Worm (Caenorhabditis elegans) whole organism, young adult: ENCODE results near the gene K01G12.22.

Experiments
- B0019.2 ChIP-seq: fragments of 200-800 bp; sonication (Bioruptor generic); conservative IDR thresholded peaks from 2 replicates; pipeline ENCODE4 v1.3.6; 2022; ENCODE audit warnings: missing genetic modification reagents, missing genetic modification characterization, missing compliant biosample characterization
- C06A6.2 ChIP-seq: fragments of 200-800 bp; sonication (Bioruptor generic); conservative IDR thresholded peaks from 2 replicates; pipeline ENCODE4 v1.3.6; 2022; ENCODE audit warnings: missing genetic modification characterization, missing compliant biosample characterization
- C17E4.6 ChIP-seq: fragments of 200-800 bp; sonication (Bioruptor generic); IDR thresholded peaks from 2 replicates; pipeline ENCODE4 v1.3.6; 2022; ENCODE audit warnings: missing genetic modification reagents, missing genetic modification characterization, missing compliant biosample characterization
- D2030.7 ChIP-seq: fragments of 200-800 bp; sonication (Bioruptor generic); IDR thresholded peaks from 2 replicates; pipeline ENCODE4 v1.3.6; 2022; ENCODE audit warnings: missing genetic modification reagents, missing genetic modification characterization, missing compliant biosample characterization
- F22D6.2 ChIP-seq: sonication (generic microtip); optimal IDR thresholded peaks from 2 replicates; lab custom pipeline; 2016; ENCODE audit warnings: mild to moderate bottlenecking, missing genetic modification characterization, missing compliant biosample characterization
- F37B4.10 ChIP-seq: fragments of 200-800 bp; sonication (Bioruptor generic); IDR thresholded peaks from 2 replicates; pipeline ENCODE4 v1.3.6; 2022; ENCODE audit warnings: missing genetic modification characterization, missing compliant biosample characterization
- F52B5.7 ChIP-seq: sonication (generic microtip); optimal IDR thresholded peaks from 2 replicates; lab custom pipeline; 2016; ENCODE audit warnings: mild to moderate bottlenecking, missing genetic modification characterization, missing compliant biosample characterization
- T26A5.8 ChIP-seq: sonication (generic microtip); optimal IDR thresholded peaks from 2 replicates; lab custom pipeline; 2016; ENCODE audit warnings: missing genetic modification characterization, missing compliant biosample characterization
- Y56A3A.18 ChIP-seq: fragments of 200-800 bp; sonication (Bioruptor generic); IDR thresholded peaks from 2 replicates; pipeline ENCODE4 v1.3.6; 2022; ENCODE audit warnings: missing genetic modification reagents, missing genetic modification characterization, missing compliant biosample characterization
- ZK185.1 ChIP-seq: sonication (generic microtip); optimal IDR thresholded peaks from 2 replicates; lab custom pipeline; 2016; ENCODE audit warnings: mild to moderate bottlenecking, missing genetic modification characterization, missing compliant biosample characterization; ENCODE audit not compliant: poor library complexity, severe bottlenecking
- ama-1 ChIP-seq, 3 experiments: fragments of 150-350 bp in 1 of 3; sonication (generic microtip) in 2 of 3; optimal IDR thresholded peaks; 2 replicates each; lab custom pipeline; 2014 to 2018; ENCODE audit warnings: missing biosample characterization in 2 of 3, missing genetic modification characterization in 2 of 3, missing genetic modification reagents in 2 of 3
- atf-7 ChIP-seq: sonication (generic microtip); optimal IDR thresholded peaks from 2 replicates; lab custom pipeline; 2017; ENCODE audit warnings: mild to moderate bottlenecking, missing genetic modification characterization, missing compliant biosample characterization
- ccch-3 ChIP-seq: fragments of 200-800 bp; sonication (Bioruptor generic); optimal IDR thresholded peaks from 2 replicates; lab custom pipeline; 2018; ENCODE audit warnings: mild to moderate bottlenecking, missing genetic modification characterization, missing compliant biosample characterization
- ceh-100 ChIP-seq: fragments of 200-800 bp; sonication (Bioruptor generic); IDR thresholded peaks from 2 replicates; pipeline ENCODE4 v1.3.6; 2022; ENCODE audit warnings: missing genetic modification reagents, missing genetic modification characterization, missing compliant biosample characterization
- ceh-40 ChIP-seq: fragments of 200-800 bp; sonication (Bioruptor generic); IDR thresholded peaks from 2 replicates; pipeline ENCODE4 v1.3.6; 2022; ENCODE audit warnings: missing genetic modification characterization, missing compliant biosample characterization
- die-1 ChIP-seq: sonication (generic microtip); optimal IDR thresholded peaks from 2 replicates; lab custom pipeline; 2016; ENCODE audit warnings: missing genotype, mild to moderate bottlenecking, missing genetic modification characterization, missing compliant biosample characterization
- egl-18 ChIP-seq: fragments of 200-800 bp; sonication (Bioruptor generic); IDR thresholded peaks from 2 replicates; pipeline ENCODE4 v1.3.6; 2022; ENCODE audit warnings: missing genetic modification reagents, missing genetic modification characterization, missing compliant biosample characterization
- egl-44 ChIP-seq: fragments of 200-800 bp; sonication (Bioruptor generic); IDR thresholded peaks from 2 replicates; pipeline ENCODE4 v1.3.6; 2022; ENCODE audit warnings: missing genetic modification reagents, missing genetic modification characterization, missing compliant biosample characterization
- fkh-3 ChIP-seq: sonication (generic microtip); optimal IDR thresholded peaks from 2 replicates; lab custom pipeline; 2016; ENCODE audit warnings: mild to moderate bottlenecking, missing genetic modification characterization, missing compliant biosample characterization
- gei-17 ChIP-seq: fragments of 200-800 bp; sonication (Bioruptor generic); optimal IDR thresholded peaks from 2 replicates; lab custom pipeline; 2018; ENCODE audit warnings: mild to moderate bottlenecking, missing genetic modification characterization, missing compliant biosample characterization
- hrde-1 ChIP-seq: sonication (generic microtip); optimal IDR thresholded peaks from 2 replicates; lab custom pipeline; 2016; ENCODE audit warnings: missing genetic modification characterization, mild to moderate bottlenecking, missing compliant biosample characterization, moderate library complexity, missing genotype, missing genetic modification reagents, borderline replicate concordance
- lin-26 ChIP-seq: fragments of 200-800 bp; sonication (Bioruptor generic); IDR thresholded peaks from 2 replicates; pipeline ENCODE4 v1.3.6; 2022; ENCODE audit warnings: missing genetic modification reagents, missing genetic modification characterization, missing compliant biosample characterization
- lin-35 ChIP-seq, 3 experiments: fragments of 150-350 bp in 2 of 3; sonication (generic microtip) in 1 of 3; optimal IDR thresholded peaks; 2 replicates each; lab custom pipeline; 2014 to 2018; ENCODE audit warnings: missing biosample characterization in 3 of 3, missing genetic modification characterization in 3 of 3, missing genetic modification reagents in 3 of 3
- lin-54 ChIP-seq: fragments of 200-800 bp; sonication (Bioruptor generic); optimal IDR thresholded peaks from 2 replicates; lab custom pipeline; 2018; ENCODE audit warnings: mild to moderate bottlenecking, missing genetic modification characterization, missing compliant biosample characterization
- lsy-27 ChIP-seq: sonication (generic microtip); optimal IDR thresholded peaks from 2 replicates; lab custom pipeline; 2017; ENCODE audit warnings: missing genetic modification characterization, mild to moderate bottlenecking, missing compliant biosample characterization, antibody characterized with exemption, missing genotype, borderline replicate concordance; ENCODE audit not compliant: insufficient read depth
- madf-8 ChIP-seq: fragments of 200-800 bp; sonication (Bioruptor generic); conservative IDR thresholded peaks from 2 replicates; pipeline ENCODE4 v1.3.6; 2022; ENCODE audit warnings: missing genetic modification reagents, missing genetic modification characterization, missing compliant biosample characterization
- mcd-1 ChIP-seq: fragments of 200-800 bp; sonication (Bioruptor generic); IDR thresholded peaks from 2 replicates; pipeline ENCODE4 v1.3.6; 2022; ENCODE audit warnings: missing genetic modification reagents, missing genetic modification characterization, missing compliant biosample characterization
- nfyb-1 ChIP-seq: fragments of 200-800 bp; sonication (Bioruptor generic); IDR thresholded peaks from 2 replicates; pipeline ENCODE4 v1.3.6; 2022; ENCODE audit warnings: missing genetic modification reagents, missing genetic modification characterization, missing compliant biosample characterization
- nhr-179 ChIP-seq: sonication (generic microtip); optimal IDR thresholded peaks from 2 replicates; lab custom pipeline; 2016; ENCODE audit warnings: mild to moderate bottlenecking, missing genetic modification characterization, missing compliant biosample characterization
- rcor-1 ChIP-seq: fragments of 200-800 bp; sonication (Bioruptor generic); IDR thresholded peaks from 2 replicates; pipeline ENCODE4 v1.3.6; 2022; ENCODE audit warnings: missing genetic modification reagents, missing genetic modification characterization, missing compliant biosample characterization
- repo-1 ChIP-seq: sonication (generic microtip); optimal IDR thresholded peaks from 2 replicates; lab custom pipeline; 2017; ENCODE audit warnings: mild to moderate bottlenecking, missing genetic modification characterization, missing compliant biosample characterization
- snpc-4 ChIP-seq, 5 experiments: fragments of 150-350 bp in 1 of 5; sonication (generic microtip) in 4 of 5; optimal IDR thresholded peaks; 2 replicates each; lab custom pipeline; 2014 to 2018; ENCODE audit warnings: missing genetic modification characterization in 5 of 5, missing biosample characterization in 3 of 5, antibody characterized with exemption in 2 of 5, mild to moderate bottlenecking in 2 of 5, missing compliant biosample characterization in 2 of 5, missing genotype in 2 of 5, moderate library complexity in 2 of 5, missing genetic modification reagents in 1 of 5
- somi-1 ChIP-seq: fragments of 200-800 bp; sonication (Bioruptor generic); optimal IDR thresholded peaks from 2 replicates; lab custom pipeline; 2018; ENCODE audit warnings: mild to moderate bottlenecking, missing genetic modification characterization, missing compliant biosample characterization
- sptf-2 ChIP-seq: fragments of 200-800 bp; sonication (Bioruptor generic); optimal IDR thresholded peaks from 2 replicates; lab custom pipeline; 2018; ENCODE audit warnings: mild to moderate bottlenecking, missing genetic modification characterization, missing compliant biosample characterization
- unc-62 ChIP-seq: fragments of 150-350 bp; optimal IDR thresholded peaks from 2 replicates; lab custom pipeline; 2014; ENCODE audit warnings: missing biosample characterization, missing genetic modification reagents, missing genetic modification characterization
- xnd-1 ChIP-seq: sonication (generic microtip); optimal IDR thresholded peaks from 2 replicates; lab custom pipeline; 2016; ENCODE audit warnings: missing genotype, missing genetic modification reagents, missing genetic modification characterization, missing compliant biosample characterization
- ztf-25 ChIP-seq: fragments of 200-800 bp; sonication (Bioruptor generic); IDR thresholded peaks from 2 replicates; pipeline ENCODE4 v1.3.6; 2022; ENCODE audit warnings: missing genetic modification reagents, missing genetic modification characterization, missing compliant biosample characterization
- ztf-26 ChIP-seq: sonication (generic microtip); optimal IDR thresholded peaks from 2 replicates; lab custom pipeline; 2017; ENCODE audit warnings: missing genetic modification characterization, missing compliant biosample characterization
- ztf-28 ChIP-seq: fragments of 200-800 bp; sonication (Bioruptor generic); IDR thresholded peaks from 2 replicates; pipeline ENCODE4 v1.3.6; 2022; ENCODE audit warnings: missing genetic modification reagents, missing genetic modification characterization, missing compliant biosample characterization
- ztf-3 ChIP-seq: fragments of 200-800 bp; sonication (Bioruptor generic); optimal IDR thresholded peaks from 2 replicates; lab custom pipeline; 2018; ENCODE audit warnings: mild to moderate bottlenecking, missing genetic modification characterization, missing compliant biosample characterization

Gene K01G12.22

ce11 chrIV:14224912-14225311 lies 32.9 kb downstream of the K01G12.22 start (continued):
- TF ChIP-seq ama-1 (optimal IDR thresholded peaks at IDR 0.05; lab: Kevin White, UChicago): no peak
- peak; percentile 33 to 86 for TF ChIP-seq ama-1 (GFP tag; optimal IDR thresholded peaks at IDR 0.05; lab: Kevin White, UChicago)
- 0 out of 2 replicates have a peak, but pooled peaks have one; percentile 28 for TF ChIP-seq C06A6.2 (GFP tag; lab: Robert Waterston, UW)
- TF ChIP-seq ccch-3 (GFP tag; lab: Kevin White, UChicago): no peak
- TF ChIP-seq Y56A3A.18: peak; percentile 69; the same call in 1 of the 2 replicates
- TF ChIP-seq die-1 (tag; lab: Kevin White, UChicago): peak; percentile 91
- peak; percentile 77 for TF ChIP-seq nfyb-1 (GFP tag; lab: Robert Waterston, UW)
- peak in 1 of 3 experiments; percentile 53 for TF ChIP-seq lin-35 (GFP tag; optimal IDR thresholded peaks at IDR 0.05; lab: Kevin White, UChicago)
- TF ChIP-seq lin-26 (GFP tag; lab: Robert Waterston, UW): peak; percentile 97
- no peak for TF ChIP-seq F22D6.2 (tag; lab: Kevin White, UChicago)
- peak; percentile 44 for TF ChIP-seq lsy-27 (tag; lab: Kevin White, UChicago)
- no peak for TF ChIP-seq ztf-3 (GFP tag; lab: Kevin White, UChicago)
- TF ChIP-seq gei-17 (GFP tag; lab: Kevin White, UChicago): no peak
- no peak for TF ChIP-seq nhr-179
- no peak for TF ChIP-seq fkh-3
- peak; percentile 42 for TF ChIP-seq ZK185.1
- peak; percentile 76 for TF ChIP-seq D2030.7 (GFP tag; lab: Robert Waterston, UW)
- TF ChIP-seq egl-18 (GFP tag; lab: Robert Waterston, UW): no peak
- peak; percentile 88 for TF ChIP-seq rcor-1 (GFP tag; lab: Robert Waterston, UW)
- TF ChIP-seq somi-1 (GFP tag; lab: Kevin White, UChicago): peak; percentile 16
- peak; percentile 48 for TF ChIP-seq ceh-100
- peak; percentile 44 for TF ChIP-seq F52B5.7 (tag; lab: Kevin White, UChicago)
- no peak for TF ChIP-seq T26A5.8 (tag; lab: Kevin White, UChicago)
- TF ChIP-seq F37B4.10 (GFP tag; lab: Robert Waterston, UW): no peak
- TF ChIP-seq C17E4.6 (GFP tag; lab: Robert Waterston, UW): no peak
- no peak for TF ChIP-seq madf-8
- peak; percentile 67; the same call in 1 of the 2 replicates for TF ChIP-seq egl-44
- peak; percentile 67 for TF ChIP-seq lin-54 (GFP tag; lab: Kevin White, UChicago)
- TF ChIP-seq ztf-28 (GFP tag; lab: Robert Waterston, UW): 0 out of 2 replicates have a peak, but pooled peaks have one; percentile 61
- TF ChIP-seq repo-1 (tag; lab: Kevin White, UChicago): peak; percentile 44
- TF ChIP-seq unc-62 (GFP tag; lab: Kevin White, UChicago): no peak
- TF ChIP-seq atf-7 (tag; lab: Kevin White, UChicago): peak; percentile 34
- no peak for TF ChIP-seq xnd-1 (tag; lab: Kevin White, UChicago)
- peak; percentile 26 for TF ChIP-seq ztf-26 (tag; lab: Kevin White, UChicago)
- TF ChIP-seq sptf-2 (GFP tag; lab: Kevin White, UChicago): peak; percentile 92
- TF ChIP-seq hrde-1 (tag; lab: Kevin White, UChicago): no peak
- TF ChIP-seq B0019.2 (GFP tag; lab: Robert Waterston, UW): 0 out of 2 replicates have a peak, but pooled peaks have one; percentile 40
- peak; percentile 95 for TF ChIP-seq snpc-4 (GFP tag; optimal IDR thresholded peaks at IDR 0.05; lab: Kevin White, UChicago)
- TF ChIP-seq snpc-4 (tag; optimal IDR thresholded peaks at IDR 0.05; lab: Kevin White, UChicago): peak; percentile 66 to 99 (median 98)
- 0 out of 2 replicates have a peak, but pooled peaks have one; percentile 70 for TF ChIP-seq ceh-40 (GFP tag; lab: Robert Waterston, UW)
- TF ChIP-seq ztf-25: peak; percentile 96
- TF ChIP-seq mcd-1 (GFP tag; lab: Robert Waterston, UW): no peak; the same call in none of the 2 replicates
